Fruit fly (Drosophila melanogaster): ENCODE data around the gene CG11226.

dm6 chr3L:22860487-22860886 is 23.6 kb downstream of the CG11226 start, which contains the start of gene CG13239:
- no peak for TF ChIP-seq Met (GFP tag; optimal IDR thresholded peaks at IDR 0.05)
- no peak for TF ChIP-seq fkh (GFP tag; optimal IDR thresholded peaks at IDR 0.05)
- TF ChIP-seq Smox (GFP tag; optimal IDR thresholded peaks at IDR 0.05) = no peak

Data from whole organism, prepupa.